Fruit fly (Drosophila melanogaster) whole organism: ENCODE data around the gene TpnC73F.

Experiments used
- EcR ChIP-seq, 2 experiments: fragments of >200 bp; optimal IDR thresholded peaks; 2 replicates each; lab custom pipeline; 2017; ENCODE audit warnings: missing biosample characterization in 2 of 2, missing genetic modification characterization in 2 of 2, missing genetic modification reagents in 2 of 2
- usp ChIP-seq: fragments of >200 bp; optimal IDR thresholded peaks from 2 replicates; lab custom pipeline; 2017; ENCODE audit warnings: missing biosample characterization, missing genetic modification characterization, mixed read lengths

DNA sequence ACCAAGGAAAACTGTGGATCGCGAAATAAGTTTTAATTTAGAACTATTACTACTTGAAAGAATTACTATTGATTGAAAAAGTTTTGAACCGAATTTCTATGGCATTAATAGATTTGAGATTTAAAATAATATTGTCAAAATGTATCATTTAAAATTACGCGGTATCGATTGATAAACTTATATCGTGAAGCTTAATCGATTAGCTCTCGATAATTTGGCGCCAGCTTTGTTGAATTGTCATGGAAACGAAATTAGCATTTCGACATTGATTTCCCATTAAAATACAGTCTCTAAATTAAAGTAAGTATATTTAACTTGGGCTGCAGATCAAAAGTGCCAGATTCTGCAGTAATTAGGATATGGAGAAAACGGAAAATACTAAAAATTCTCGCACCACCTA lies 18.6 kb upstream of the TpnC73F start, which contains the start of gene CG7730:
- TF ChIP-seq EcR (GFP tag; optimal IDR thresholded peaks at IDR 0.05; lab: Kevin White, UChicago) = no peak
- no peak for TF ChIP-seq usp
